Fruit fly (Drosophila melanogaster): ENCODE measurements around the gene CG42655.
A peak's percentile ranks its signal among the peaks of the same experiment; 100 is the strongest.

dm6 chr3L:19906780-19907705, 46.5 kb downstream of the CG42655 start:
- no peak for TF ChIP-seq CG6791 (GFP tag; IDR thresholded peaks at IDR 0.05; ENCODE audit: partially characterized antibody)
- TF ChIP-seq CG2199 (GFP tag; IDR thresholded peaks at IDR 0.05) = peak; percentile 83; the same call in 2 of the 3 replicates
- TF ChIP-seq ci (GFP tag; IDR thresholded peaks at IDR 0.05) = peak; percentile 84; the same call in 1 of the 3 replicates
- TF ChIP-seq nmo (GFP tag; optimal IDR thresholded peaks at IDR 0.05) = peak; percentile 1
